Fruit fly (Drosophila melanogaster): Measurements from ENCODE around the gene CG5455.
A peak's percentile ranks its signal among the peaks of the same experiment; 100 is the strongest.

The CG5455 gene

DNA sequence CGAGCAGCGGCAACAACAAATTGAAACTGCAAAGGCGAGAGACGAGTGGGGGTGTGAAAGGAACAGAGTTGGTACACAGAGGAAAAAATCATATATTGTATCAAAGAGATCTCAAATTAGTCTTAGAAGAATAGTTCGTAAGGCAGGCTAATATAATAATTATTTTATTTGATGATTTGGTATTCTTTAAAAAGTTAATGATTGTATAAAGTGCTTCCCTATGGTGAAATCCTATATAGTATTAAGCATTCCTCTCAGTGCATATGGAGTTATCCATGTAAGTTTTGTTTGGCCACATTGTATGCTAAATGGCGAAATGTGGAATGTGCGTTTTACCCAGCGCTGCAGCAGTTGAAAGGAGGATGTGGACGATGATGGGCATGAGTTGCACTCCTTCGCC, 22.3 kb downstream of the CG5455 start:
- TF ChIP-seq CG17186 (GFP tag; optimal IDR thresholded peaks at IDR 0.05): no peak
- TF ChIP-seq gsb-n (tag; optimal IDR thresholded peaks at IDR 0.05): no peak
- no peak for TF ChIP-seq CG3281 (GFP tag; optimal IDR thresholded peaks at IDR 0.05)
- no peak for TF ChIP-seq Sox100B (GFP tag; optimal IDR thresholded peaks at IDR 0.05)
- no peak for TF ChIP-seq CG9932 (GFP tag; IDR thresholded peaks at IDR 0.05)
- no peak for TF ChIP-seq Spps (tag; optimal IDR thresholded peaks at IDR 0.05)
- TF ChIP-seq oc (tag; optimal IDR thresholded peaks at IDR 0.05): no peak
- TF ChIP-seq Atf6 (GFP tag; IDR thresholded peaks at IDR 0.05): no peak
- TF ChIP-seq Deaf1 (tag; optimal IDR thresholded peaks at IDR 0.05): no peak
- no peak for TF ChIP-seq eyg (GFP tag; optimal IDR thresholded peaks at IDR 0.05)
- TF ChIP-seq Dref (GFP tag; IDR thresholded peaks at IDR 0.05): no peak
- no peak for TF ChIP-seq Mes4 (GFP tag; optimal IDR thresholded peaks at IDR 0.05)
- TF ChIP-seq gem (tag; optimal IDR thresholded peaks at IDR 0.05): no peak
- no peak for TF ChIP-seq CG3995 (GFP tag; optimal IDR thresholded peaks at IDR 0.05)
- no peak for TF ChIP-seq Ada2b (GFP tag; IDR thresholded peaks at IDR 0.05)
- TF ChIP-seq CG6683 (GFP tag; optimal IDR thresholded peaks at IDR 0.05): no peak
- no peak for TF ChIP-seq Neu2 (GFP tag; optimal IDR thresholded peaks at IDR 0.05; ENCODE audit: borderline replicate concordance)
- no peak for TF ChIP-seq CG6272 (GFP tag; IDR thresholded peaks at IDR 0.05)
- no peak for TF ChIP-seq twi (tag; optimal IDR thresholded peaks at IDR 0.05)
- no peak for TF ChIP-seq CG4424 (GFP tag; optimal IDR thresholded peaks at IDR 0.05)

DNA sequence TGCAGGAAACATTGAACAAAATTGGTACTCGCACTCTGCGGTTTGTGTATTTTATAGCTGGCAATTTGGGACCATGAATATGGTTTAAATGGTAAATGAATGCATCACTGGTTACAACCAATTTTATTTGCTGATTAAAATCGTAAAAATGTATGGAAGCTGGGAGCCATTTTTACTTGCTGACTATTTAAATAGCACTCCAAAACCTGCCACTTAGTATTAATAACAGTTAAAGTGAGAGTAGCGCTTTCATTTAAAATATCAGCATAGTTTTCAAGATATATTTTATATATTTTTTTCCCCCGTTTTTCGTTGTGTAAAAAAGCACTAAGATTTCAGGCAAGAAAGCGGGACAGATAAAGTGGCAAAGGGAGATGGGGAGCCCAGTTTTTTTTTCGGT, 23.2 kb downstream of the CG5455 start:
- TF ChIP-seq H15 (GFP tag; IDR thresholded peaks at IDR 0.05) (no peak), CG3995 (GFP tag; optimal IDR thresholded peaks at IDR 0.05) (no peak)

DNA sequence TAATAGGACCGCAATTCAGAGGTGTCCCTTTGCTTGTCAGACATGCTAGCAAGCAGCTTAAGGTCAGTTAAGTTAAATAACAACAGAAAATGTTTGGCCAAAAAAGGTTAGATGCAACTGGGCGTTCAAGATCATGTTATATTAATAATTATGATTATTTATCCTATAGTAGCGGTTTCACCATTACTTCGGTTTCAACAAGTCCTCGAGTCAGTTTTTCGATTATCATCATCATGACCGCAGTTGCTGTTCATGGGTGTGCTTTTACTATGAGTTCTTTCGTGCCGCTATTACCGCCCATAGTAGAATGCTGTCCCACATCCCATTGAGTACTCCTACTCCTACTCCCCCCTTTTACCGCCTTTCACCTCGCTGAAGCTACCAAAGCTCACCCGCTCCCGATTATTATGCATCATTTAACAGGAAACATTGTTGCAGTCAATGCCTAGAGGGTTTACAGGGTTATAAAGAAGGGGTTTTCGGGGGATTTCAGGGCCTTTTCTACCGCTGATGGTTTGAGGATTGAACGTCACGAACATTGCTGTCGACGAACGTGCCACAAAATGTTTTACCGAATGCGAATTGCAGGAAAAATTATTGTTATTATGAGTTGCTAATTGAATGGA, 24.0 kb downstream of the CG5455 start:
- TF ChIP-seq dysf (GFP tag; IDR thresholded peaks at IDR 0.05) (no peak), Dip3 (GFP tag; optimal IDR thresholded peaks at IDR 0.05) (no peak), CG8290 (GFP tag; optimal IDR thresholded peaks at IDR 0.05) (no peak), CG8290 (tag; optimal IDR thresholded peaks at IDR 0.05) (no peak), CG6254 (GFP tag; optimal IDR thresholded peaks at IDR 0.05) (no peak), nom (GFP tag; optimal IDR thresholded peaks at IDR 0.05) (peak; percentile 18), sens (GFP tag) (peak; percentile 15), zen2 (GFP tag; IDR thresholded peaks at IDR 0.05; ENCODE audit: partially characterized antibody) (no peak)

DNA sequence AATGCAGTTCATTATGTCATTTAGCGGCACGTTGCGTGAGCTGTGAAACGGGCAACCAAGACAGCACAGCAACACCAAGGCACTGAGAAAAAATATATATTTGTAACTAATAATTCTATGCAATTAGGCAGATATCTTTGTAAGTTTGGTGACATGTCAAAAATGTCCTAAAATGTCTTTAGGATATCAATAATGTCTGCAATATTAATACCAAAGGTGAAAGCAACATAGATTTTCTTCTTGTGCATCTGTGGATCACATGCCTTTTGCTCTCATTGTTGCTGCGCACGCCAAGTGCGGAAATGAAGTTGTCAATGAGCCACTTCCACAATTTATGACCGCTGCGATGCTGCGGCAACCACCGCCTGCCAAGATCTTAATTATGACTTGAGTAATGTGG, 28.1 kb downstream of the CG5455 start:
- TF ChIP-seq CG34422 (GFP tag; IDR thresholded peaks at IDR 0.05): no peak
- TF ChIP-seq nom (GFP tag; optimal IDR thresholded peaks at IDR 0.05): peak; percentile 66
- TF ChIP-seq bsh (GFP tag; optimal IDR thresholded peaks at IDR 0.05): peak in 1 of 2 experiments; percentile 22
- TF ChIP-seq Hmr (GFP tag; optimal IDR thresholded peaks at IDR 0.05): no peak
- TF ChIP-seq Drgx (GFP tag; IDR thresholded peaks at IDR 0.05): peak; percentile 77
- TF ChIP-seq zfh1 (GFP tag; IDR thresholded peaks at IDR 0.05): 0 out of 3 replicates have a peak, but pooled peaks have one; percentile 14
- TF ChIP-seq sens (GFP tag): peak; percentile 63
- no peak for TF ChIP-seq zen (tag; optimal IDR thresholded peaks at IDR 0.05)
- no peak for TF ChIP-seq grau (tag; optimal IDR thresholded peaks at IDR 0.05)
- peak; percentile 11 for TF ChIP-seq Ets65A (GFP tag)
- TF ChIP-seq Dll (GFP tag; IDR thresholded peaks at IDR 0.05; ENCODE audit: partially characterized antibody): no peak
- TF ChIP-seq CG9727 (GFP tag; optimal IDR thresholded peaks at IDR 0.05): no peak
